Worm (Caenorhabditis elegans) whole organism, midembryonic: ENCODE measurements around the gene bath-23.

Experiments
- T22C8.4 ChIP-seq: fragments of 200-800 bp; sonication (Bioruptor generic); IDR thresholded peaks from 2 replicates; pipeline ENCODE4 v1.3.6; 2022; ENCODE audit warnings: missing genetic modification characterization, missing compliant biosample characterization
- flt-1 ChIP-seq: fragments of 200-800 bp; sonication (Bioruptor generic); IDR thresholded peaks from 2 replicates; pipeline ENCODE4 v1.3.6; 2022; ENCODE audit warnings: missing genetic modification characterization, missing compliant biosample characterization
- klf-2 ChIP-seq: fragments of 200-800 bp; sonication (Bioruptor generic); conservative IDR thresholded peaks from 2 replicates; pipeline ENCODE4 v1.3.6; 2022; ENCODE audit warnings: missing genetic modification reagents, missing genetic modification characterization, missing compliant biosample characterization
- med-1 ChIP-seq: sonication (generic microtip); optimal IDR thresholded peaks from 2 replicates; lab custom pipeline; 2017; ENCODE audit warnings: missing genetic modification characterization, mild to moderate bottlenecking, missing compliant biosample characterization, antibody characterized with exemption, missing genetic modification reagents; ENCODE audit not compliant: insufficient read depth
- ref-1 ChIP-seq: fragments of 200-800 bp; sonication (Bioruptor generic); conservative IDR thresholded peaks from 2 replicates; pipeline ENCODE4 v1.3.6; 2022; ENCODE audit warnings: missing genetic modification reagents, missing genetic modification characterization, missing compliant biosample characterization
- tab-1 ChIP-seq: fragments of 200-800 bp; sonication (Bioruptor generic); IDR thresholded peaks from 2 replicates; pipeline ENCODE4 v1.3.6; 2022; ENCODE audit warnings: missing genetic modification characterization, missing compliant biosample characterization
- ztf-29 ChIP-seq: fragments of 200-800 bp; sonication (Bioruptor generic); IDR thresholded peaks from 2 replicates; pipeline ENCODE4 v1.3.6; 2022; ENCODE audit warnings: missing genetic modification reagents, missing genetic modification characterization, missing compliant biosample characterization

DNA sequence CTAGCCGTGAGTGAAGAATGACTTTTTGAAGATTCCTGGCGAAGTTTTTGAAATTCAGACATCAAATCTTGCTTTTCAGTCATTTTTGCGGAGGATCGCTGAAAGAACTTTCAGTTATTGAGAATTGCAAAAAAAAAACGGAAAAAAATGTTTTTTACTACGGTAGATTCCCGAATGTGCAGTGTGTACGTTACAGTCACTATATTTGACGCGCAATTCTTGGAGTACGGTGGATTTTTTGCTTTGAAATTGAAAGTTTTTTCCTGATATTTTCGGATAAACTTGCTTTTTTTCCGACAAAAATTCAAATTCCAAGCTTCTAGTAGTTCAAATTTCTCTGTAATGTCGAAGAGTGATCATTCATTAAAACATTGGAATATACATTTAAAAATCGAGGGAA lies 29.1 kb upstream of the bath-23 start, which contains the start of gene F14D2.11:
- TF ChIP-seq T22C8.4 (GFP tag; lab: Robert Waterston, UW): no peak
- TF ChIP-seq med-1 (GFP tag; lab: Kevin White, UChicago): no peak
- TF ChIP-seq ztf-29 (GFP tag; lab: Robert Waterston, UW): no peak
- no peak for TF ChIP-seq klf-2
- TF ChIP-seq tab-1 (GFP tag; lab: Robert Waterston, UW): no peak
- no peak for TF ChIP-seq ref-1 (GFP tag; lab: Robert Waterston, UW)
- no peak for TF ChIP-seq flt-1 (GFP tag; lab: Robert Waterston, UW)
